Worm (Caenorhabditis elegans): ENCODE data around the gene Y69A2AR.31.

Y69A2AR.31 gene

DNA sequence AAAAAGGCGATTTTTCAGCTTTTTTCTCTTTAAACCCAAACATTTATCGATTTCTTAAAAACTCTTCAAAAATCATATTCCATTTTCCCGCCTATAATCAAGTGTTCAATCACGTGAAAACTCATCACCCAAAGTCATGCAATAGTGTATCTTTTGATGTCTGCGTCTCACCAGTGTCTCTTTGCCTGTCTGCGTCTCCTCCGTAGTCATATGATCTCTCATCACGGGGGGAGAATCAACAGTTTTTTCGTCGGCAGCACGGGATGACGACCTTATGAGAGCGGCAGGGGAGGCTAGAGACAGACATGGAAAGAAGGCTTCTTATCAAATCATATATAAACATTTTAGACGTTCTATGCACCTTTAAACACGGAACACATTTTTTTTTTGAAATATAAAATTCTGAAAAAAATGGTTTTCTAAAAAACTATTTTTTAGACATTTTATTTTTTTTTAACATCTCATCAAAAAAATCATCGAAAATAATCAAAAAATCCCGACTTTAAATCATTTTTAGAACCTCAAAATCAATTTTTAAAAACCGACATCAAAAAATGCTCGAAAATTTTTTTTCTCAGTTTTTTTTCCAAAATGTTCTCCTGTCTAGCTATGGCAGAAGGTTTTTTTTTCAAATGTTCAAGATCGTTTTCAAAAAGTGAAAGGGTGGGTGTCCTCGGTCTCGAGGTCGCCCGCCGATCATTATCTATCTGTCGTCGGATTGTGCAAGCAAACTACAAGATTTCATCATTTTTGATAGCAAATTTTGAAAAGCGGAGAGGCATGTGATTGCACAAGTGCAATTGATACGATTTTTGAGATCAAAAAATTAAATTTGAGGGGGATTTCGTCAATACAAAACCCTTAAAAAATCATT, 61.6 kb downstream of the Y69A2AR.31 start:
- TF ChIP-seq C34F6.9 (tag; optimal IDR thresholded peaks at IDR 0.05): peak; percentile 99
- TF ChIP-seq sma-3 (GFP tag; optimal IDR thresholded peaks at IDR 0.05): peak; percentile 99
- no peak for TF ChIP-seq nhr-237 (tag; optimal IDR thresholded peaks at IDR 0.05)
- TF ChIP-seq fos-1 (tag; optimal IDR thresholded peaks at IDR 0.05): peak; percentile 96
- TF ChIP-seq ztf-4 (tag; optimal IDR thresholded peaks at IDR 0.05): peak; percentile 98
- TF ChIP-seq ceh-82 (tag; optimal IDR thresholded peaks at IDR 0.05): peak; percentile 29
- peak; percentile 99 for TF ChIP-seq sma-9 (GFP tag; optimal IDR thresholded peaks at IDR 0.05)
- TF ChIP-seq sma-9 (tag; optimal IDR thresholded peaks at IDR 0.05): no peak
- TF ChIP-seq nhr-77 (tag; optimal IDR thresholded peaks at IDR 0.05): peak; percentile 37
- peak; percentile 96 for TF ChIP-seq egl-27 (tag; optimal IDR thresholded peaks at IDR 0.05)
- TF ChIP-seq nhr-25 (tag; optimal IDR thresholded peaks at IDR 0.05): peak; percentile 99
- no peak for TF ChIP-seq ZK546.5 (tag; optimal IDR thresholded peaks at IDR 0.05)
- no peak for TF ChIP-seq mbf-1 (tag; optimal IDR thresholded peaks at IDR 0.05)
- peak; percentile 90 for TF ChIP-seq ama-1 (optimal IDR thresholded peaks at IDR 0.05)
- no peak for TF ChIP-seq dmd-4 (tag; optimal IDR thresholded peaks at IDR 0.05)
- peak; percentile 84 for TF ChIP-seq mab-5 (tag; optimal IDR thresholded peaks at IDR 0.05)
- no peak for TF ChIP-seq nhr-11 (tag; optimal IDR thresholded peaks at IDR 0.05)
- peak; percentile 86 for TF ChIP-seq unc-62 (GFP tag; optimal IDR thresholded peaks at IDR 0.05)
- peak; percentile 14 for TF ChIP-seq zag-1 (tag; optimal IDR thresholded peaks at IDR 0.05)
- peak; percentile 99 for TF ChIP-seq nhr-129 (tag; optimal IDR thresholded peaks at IDR 0.05)
- peak; percentile 93 for TF ChIP-seq sem-4 (tag; optimal IDR thresholded peaks at IDR 0.05)
- TF ChIP-seq aly-2 (tag; optimal IDR thresholded peaks at IDR 0.05): no peak
- TF ChIP-seq lin-39 (tag; optimal IDR thresholded peaks at IDR 0.05): no peak
- peak; percentile 96 for TF ChIP-seq nhr-6 (tag; optimal IDR thresholded peaks at IDR 0.05)
- peak; percentile 81 to 95 for TF ChIP-seq mdl-1 (tag; optimal IDR thresholded peaks at IDR 0.05)
- peak; percentile 83 for TF ChIP-seq blmp-1 (tag; optimal IDR thresholded peaks at IDR 0.05; ENCODE audit: insufficient read depth)
- peak; percentile 91 for TF ChIP-seq lin-13 (GFP tag; optimal IDR thresholded peaks at IDR 0.05)
- peak; percentile 81 for TF ChIP-seq snpc-4 (tag; optimal IDR thresholded peaks at IDR 0.05)
- TF ChIP-seq ceh-16 (tag; optimal IDR thresholded peaks at IDR 0.05): no peak
- no peak for TF ChIP-seq alr-1 (tag; optimal IDR thresholded peaks at IDR 0.05)
- peak; percentile 62 for TF ChIP-seq skn-1 (tag; optimal IDR thresholded peaks at IDR 0.05)
- no peak for TF ChIP-seq peb-1 (tag; optimal IDR thresholded peaks at IDR 0.05)
- peak; percentile 85 to 96 for TF ChIP-seq lsy-2 (tag; optimal IDR thresholded peaks at IDR 0.05)
- peak; percentile 29 for TF ChIP-seq R02D3.7 (tag; optimal IDR thresholded peaks at IDR 0.05)
- TF ChIP-seq ztf-1 (GFP tag; conservative IDR thresholded peaks at IDR 0.05): no peak
- peak; percentile 79 for TF ChIP-seq unc-55 (GFP tag; optimal IDR thresholded peaks at IDR 0.05)
- TF ChIP-seq Y55F3AM.14 (GFP tag; optimal IDR thresholded peaks at IDR 0.05): peak; percentile 87
- TF ChIP-seq nhr-21 (tag; optimal IDR thresholded peaks at IDR 0.05): peak; percentile 99
- no peak for TF ChIP-seq ztf-11 (tag; optimal IDR thresholded peaks at IDR 0.05)
- no peak for TF ChIP-seq elt-1 (tag; optimal IDR thresholded peaks at IDR 0.05)
- TF ChIP-seq F13H6.1 (tag; optimal IDR thresholded peaks at IDR 0.05): peak; percentile 95
- TF ChIP-seq crh-2 (tag; optimal IDR thresholded peaks at IDR 0.05): peak; percentile 98
- peak; percentile 95 for TF ChIP-seq lin-11 (tag; optimal IDR thresholded peaks at IDR 0.05)
- no peak for TF ChIP-seq unc-39 (tag; optimal IDR thresholded peaks at IDR 0.05)
- TF ChIP-seq nhr-10 (tag; optimal IDR thresholded peaks at IDR 0.05): peak; percentile 88
- TF ChIP-seq gmeb-1 (tag; optimal IDR thresholded peaks at IDR 0.05): peak; percentile 95
- TF ChIP-seq elt-3 (tag; optimal IDR thresholded peaks at IDR 0.05): no peak
- peak; percentile 42 for TF ChIP-seq nhr-12 (tag; optimal IDR thresholded peaks at IDR 0.05)
- no peak for TF ChIP-seq nhr-23 (tag; optimal IDR thresholded peaks at IDR 0.05)

All from whole organism, L2 larva.